Worm (Caenorhabditis elegans): ENCODE measurements around the gene jud-4.

- TF ChIP-seq hlh-26 (GFP tag; conservative IDR thresholded peaks at IDR 0.05) = no peak
- TF ChIP-seq pha-4 (tag; optimal IDR thresholded peaks at IDR 0.05) = no peak
- TF ChIP-seq bed-2 (GFP tag; IDR thresholded peaks at IDR 0.05) = no peak
- no peak for TF ChIP-seq cebp-2 (GFP tag; IDR thresholded peaks at IDR 0.05)
- no peak for TF ChIP-seq dpl-1 (GFP tag; optimal IDR thresholded peaks at IDR 0.05)
Observed at ce11 chrX:15272925-15273324, 11.0 kb upstream of the jud-4 start.
